Fruit fly (Drosophila melanogaster): ENCODE measurements around the gene Lectin-galC1.

Lectin-galC1 gene

DNA sequence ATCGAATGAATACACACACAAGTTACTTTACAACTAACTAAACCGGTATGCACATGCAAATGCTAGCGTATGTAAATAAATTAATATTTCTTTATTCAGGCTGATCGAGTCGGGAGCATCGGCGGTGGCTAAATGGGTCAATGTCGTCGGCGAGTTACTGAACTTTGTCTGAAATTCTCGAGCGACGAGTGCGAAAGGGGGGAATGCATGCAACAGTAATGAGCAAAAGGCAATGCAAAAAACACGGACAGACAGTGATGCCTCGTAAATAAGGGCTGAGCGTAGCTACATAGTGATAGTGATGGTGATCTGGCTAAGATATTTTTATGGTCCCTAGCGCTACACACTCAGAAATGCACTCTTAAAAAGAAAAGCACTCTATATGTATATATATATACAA lies 23.5 kb downstream of the Lectin-galC1 start:
- no peak for TF ChIP-seq cad (GFP tag; optimal IDR thresholded peaks at IDR 0.05)
- TF ChIP-seq pnt (GFP tag; optimal IDR thresholded peaks at IDR 0.05): no peak
- TF ChIP-seq ken (GFP tag; IDR thresholded peaks at IDR 0.05): no peak
- TF ChIP-seq disco-r (GFP tag; optimal IDR thresholded peaks at IDR 0.05): no peak
- peak; percentile 26; the same call in 1 of the 2 replicates for TF ChIP-seq Drgx (GFP tag; IDR thresholded peaks at IDR 0.05)
- TF ChIP-seq CG17385 (GFP tag; optimal IDR thresholded peaks at IDR 0.05): no peak
- no peak for TF ChIP-seq CG10543 (GFP tag; optimal IDR thresholded peaks at IDR 0.05)
- TF ChIP-seq Med (GFP tag): peak; percentile 36
- 0 out of 2 replicates have a peak, but pooled peaks have one; percentile 29 for TF ChIP-seq bbx (GFP tag; IDR thresholded peaks at IDR 0.05; ENCODE audit: partially characterized antibody)
- no peak for TF ChIP-seq CG12219 (GFP tag; optimal IDR thresholded peaks at IDR 0.05)
- TF ChIP-seq D19B (GFP tag; optimal IDR thresholded peaks at IDR 0.05): no peak
- peak; percentile 34; the same call in 1 of the 2 replicates for TF ChIP-seq vvl (GFP tag; IDR thresholded peaks at IDR 0.05)
- peak; percentile 20; the same call in 1 of the 2 replicates for TF ChIP-seq crol (GFP tag; IDR thresholded peaks at IDR 0.05)
- peak; percentile 38; the same call in 1 of the 3 replicates for TF ChIP-seq row (GFP tag; IDR thresholded peaks at IDR 0.05)
- TF ChIP-seq en (GFP tag; optimal IDR thresholded peaks at IDR 0.05): no peak
- TF ChIP-seq schlank (tag; optimal IDR thresholded peaks at IDR 0.05): no peak
- no peak for TF ChIP-seq CG12299 (tag; optimal IDR thresholded peaks at IDR 0.05)
- TF ChIP-seq az2 (GFP tag; optimal IDR thresholded peaks at IDR 0.05): no peak
- no peak for TF ChIP-seq jumu (GFP tag; optimal IDR thresholded peaks at IDR 0.05)
- no peak for TF ChIP-seq Tbp (GFP tag; optimal IDR thresholded peaks at IDR 0.05)
- peak; percentile 49 for TF ChIP-seq grau (tag; optimal IDR thresholded peaks at IDR 0.05)
- TF ChIP-seq CG12769 (tag; optimal IDR thresholded peaks at IDR 0.05): peak; percentile 64
- TF ChIP-seq sens (GFP tag): peak; percentile 10
- no peak for TF ChIP-seq shn (GFP tag; optimal IDR thresholded peaks at IDR 0.05)
- TF ChIP-seq pfk (GFP tag; optimal IDR thresholded peaks at IDR 0.05): no peak
- no peak for TF ChIP-seq HmgD (GFP tag; optimal IDR thresholded peaks at IDR 0.05)
- TF ChIP-seq CG12942 (GFP tag; optimal IDR thresholded peaks at IDR 0.05): no peak
- TF ChIP-seq Sry-β (GFP tag; optimal IDR thresholded peaks at IDR 0.05): peak; percentile 60
- no peak for TF ChIP-seq CG17568 (GFP tag; optimal IDR thresholded peaks at IDR 0.05)
- no peak for TF ChIP-seq otp (GFP tag; IDR thresholded peaks at IDR 0.05)
- TF ChIP-seq grn (GFP tag; optimal IDR thresholded peaks at IDR 0.05): no peak

dm6 chr2L:19441339-19441738 lies 24.1 kb downstream of the Lectin-galC1 start:
- TF ChIP-seq sens (GFP tag): peak; percentile 20
- TF ChIP-seq CkIIα-i1 (GFP tag; IDR thresholded peaks at IDR 0.05): no peak

dm6 chr2L:19441791-19442190 lies 24.5 kb downstream of the Lectin-galC1 start, which contains the start of gene RanGAP:
TSS of gene RanGAP (plus strand) at chr2L:19441959.
- TF ChIP-seq HLH4C (GFP tag; IDR thresholded peaks at IDR 0.05; ENCODE audit: partially characterized antibody) (no peak), Hr51 (GFP tag; optimal IDR thresholded peaks at IDR 0.05) (no peak), Atf6 (GFP tag; IDR thresholded peaks at IDR 0.05) (no peak), ATbp (GFP tag; optimal IDR thresholded peaks at IDR 0.05) (no peak), Drgx (GFP tag; IDR thresholded peaks at IDR 0.05) (peak; percentile 44; the same call in 1 of the 2 replicates), exex (tag; optimal IDR thresholded peaks at IDR 0.05) (no peak)

dm6 chr2L:19442627-19443026 lies 25.4 kb downstream of the Lectin-galC1 start, which contains the start of gene CG10237:
TSS of gene CG10237 (minus strand) at chr2L:19442727.
- TF ChIP-seq CG10565 (GFP tag; optimal IDR thresholded peaks at IDR 0.05) (no peak), az2 (GFP tag; optimal IDR thresholded peaks at IDR 0.05) (no peak), lmd (GFP tag; IDR thresholded peaks at IDR 0.05) (no peak), sisA (GFP tag; IDR thresholded peaks at IDR 0.05) (no peak), Sry-β (GFP tag; optimal IDR thresholded peaks at IDR 0.05) (no peak), ci (GFP tag; IDR thresholded peaks at IDR 0.05) (0 out of 3 replicates have a peak, but pooled peaks have one; percentile 39), CG14050 (GFP tag; IDR thresholded peaks at IDR 0.05) (no peak), CG12236 (GFP tag; optimal IDR thresholded peaks at IDR 0.05) (no peak), CG30403 (GFP tag; optimal IDR thresholded peaks at IDR 0.05) (no peak), jigr1 (GFP tag; IDR thresholded peaks at IDR 0.05) (no peak), Med (GFP tag) (peak; percentile 47), gfzf (GFP tag; optimal IDR thresholded peaks at IDR 0.05) (no peak), CG2889 (GFP tag; IDR thresholded peaks at IDR 0.05) (no peak), CG33557 (GFP tag; optimal IDR thresholded peaks at IDR 0.05) (no peak), CG12219 (GFP tag; optimal IDR thresholded peaks at IDR 0.05) (no peak)

Data from whole organism, embryonic.